Worm (Caenorhabditis elegans) whole organism, L3 larva: ENCODE results near the gene best-14.

ENCODE experiments used
- R02D3.7 ChIP-seq: fragments of 150-350 bp; optimal IDR thresholded peaks from 2 replicates; lab custom pipeline; 2014; ENCODE audit warnings: missing biosample characterization, missing genetic modification characterization
- egl-27 ChIP-seq: sonication (generic microtip); optimal IDR thresholded peaks from 4 replicates; lab custom pipeline; 2017; ENCODE audit warnings: missing biosample characterization, missing genetic modification reagents, missing genetic modification characterization
- egl-5 ChIP-seq: fragments of 150-350 bp; optimal IDR thresholded peaks from 2 replicates; lab custom pipeline; 2017; ENCODE audit warnings: missing biosample characterization, missing genetic modification reagents, missing genetic modification characterization, inconsistent platforms
- elt-3 ChIP-seq, 3 experiments: fragments of 150-350 bp in 1 of 3; sonication (generic microtip) in 2 of 3; optimal IDR thresholded peaks; 2 replicates in 2 of 3; 4 replicates in 1 of 3; lab custom pipeline; 2014 to 2017; ENCODE audit warnings: missing biosample characterization in 3 of 3, missing genetic modification characterization in 3 of 3
- fos-1 ChIP-seq: fragments of 150-350 bp; optimal IDR thresholded peaks from 2 replicates; lab custom pipeline; 2014; ENCODE audit warnings: missing biosample characterization, missing genetic modification characterization
- mml-1 ChIP-seq: fragments of 150-350 bp; sonication (generic microtip); optimal IDR thresholded peaks from 3 replicates; lab custom pipeline; 2014; ENCODE audit warnings: missing biosample characterization, missing genetic modification characterization
- sea-2 ChIP-seq: fragments of 150-350 bp; sonication (generic microtip); optimal IDR thresholded peaks from 4 replicates; lab custom pipeline; 2014; ENCODE audit warnings: missing biosample characterization, missing genetic modification reagents, missing genetic modification characterization
- snpc-4 ChIP-seq: fragments of 150-350 bp; optimal IDR thresholded peaks from 2 replicates; lab custom pipeline; 2014; ENCODE audit warnings: missing biosample characterization, missing genetic modification characterization
- unc-62 ChIP-seq: fragments of 150-350 bp; sonication (generic microtip); optimal IDR thresholded peaks from 4 replicates; lab custom pipeline; 2014; ENCODE audit warnings: missing biosample characterization, missing genetic modification reagents, missing genetic modification characterization

DNA sequence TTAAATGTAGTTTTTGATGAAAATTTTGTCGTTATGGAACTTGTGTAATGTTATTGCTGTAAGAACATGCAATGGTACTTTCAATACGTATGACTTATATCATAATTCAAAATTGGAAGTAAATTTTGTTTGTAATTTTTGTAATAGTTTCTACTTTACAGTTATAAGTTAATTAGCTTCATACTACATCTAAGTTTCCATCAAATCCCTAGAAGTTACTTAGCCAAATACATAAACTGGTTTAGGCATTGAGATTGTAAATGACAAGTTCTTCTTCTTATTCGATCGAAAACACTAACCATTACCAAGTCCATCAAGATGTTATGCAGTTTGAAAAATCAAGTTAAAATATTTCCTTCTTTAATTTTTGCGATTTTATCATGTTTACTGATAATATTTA lies 8.1 kb upstream of the best-14 start, which contains the start of gene F32G8.2:
- TF ChIP-seq snpc-4 (tag; lab: Kevin White, UChicago) (no peak), egl-27 (tag; lab: Kevin White, UChicago) (no peak), sea-2 (GFP tag; lab: Kevin White, UChicago) (no peak), egl-5 (tag; lab: Kevin White, UChicago) (no peak), R02D3.7 (tag; lab: Kevin White, UChicago) (no peak), fos-1 (tag; lab: Kevin White, UChicago) (no peak), mml-1 (tag; lab: Kevin White, UChicago) (no peak), elt-3 (tag; optimal IDR thresholded peaks at IDR 0.05; lab: Kevin White, UChicago) (no peak), unc-62 (no peak)
